Worm (Caenorhabditis elegans) whole organism, mixed stage, embryonic: Measurements from ENCODE around the gene chil-3.
A peak's percentile ranks its signal among the peaks of the same experiment; 100 is the strongest.

ENCODE experiments used
- M03D4.4 ChIP-seq: sonication (generic microtip); optimal IDR thresholded peaks from 2 replicates; lab custom pipeline; 2017; ENCODE audit warnings: mild to moderate bottlenecking, missing genetic modification characterization, missing compliant biosample characterization
- blmp-1 ChIP-seq: fragments of 150-350 bp; optimal IDR thresholded peaks from 2 replicates; lab custom pipeline; 2014; ENCODE audit warnings: missing biosample characterization, missing genetic modification characterization
- ceh-43 ChIP-seq: fragments of 200-800 bp; sonication (Bioruptor generic); optimal IDR thresholded peaks from 2 replicates; lab custom pipeline; 2018; ENCODE audit warnings: mild to moderate bottlenecking, missing genetic modification characterization, moderate library complexity, missing compliant biosample characterization
- ces-1 ChIP-seq: fragments of 150-350 bp; optimal IDR thresholded peaks from 2 replicates; lab custom pipeline; 2014; ENCODE audit warnings: missing biosample characterization, missing genetic modification reagents, missing genetic modification characterization
- elt-3 ChIP-seq: fragments of 150-350 bp; optimal IDR thresholded peaks from 2 replicates; lab custom pipeline; 2014; ENCODE audit warnings: missing biosample characterization, missing genetic modification characterization
- flh-1 ChIP-seq: fragments of 200-800 bp; sonication (Bioruptor generic); optimal IDR thresholded peaks from 2 replicates; lab custom pipeline; 2018; ENCODE audit warnings: mild to moderate bottlenecking, missing genetic modification characterization, moderate library complexity, missing compliant biosample characterization
- ham-2 ChIP-seq: fragments of 200-800 bp; sonication (Bioruptor generic); optimal IDR thresholded peaks from 2 replicates; lab custom pipeline; 2018; ENCODE audit warnings: mild to moderate bottlenecking, missing genetic modification characterization, missing compliant biosample characterization
- hlh-1 ChIP-seq: fragments of 150-350 bp; optimal IDR thresholded peaks from 2 replicates; lab custom pipeline; 2014; ENCODE audit warnings: missing biosample characterization, missing genetic modification reagents, missing genetic modification characterization
- mab-5 ChIP-seq: fragments of 150-350 bp; optimal IDR thresholded peaks from 2 replicates; lab custom pipeline; 2014; ENCODE audit warnings: missing biosample characterization, missing genetic modification characterization
- mep-1 ChIP-seq: fragments of 150-350 bp; optimal IDR thresholded peaks from 2 replicates; lab custom pipeline; 2017; ENCODE audit warnings: missing biosample characterization, missing genetic modification reagents, missing genetic modification characterization, inconsistent platforms
- nhr-2 ChIP-seq: fragments of 150-350 bp; optimal IDR thresholded peaks from 2 replicates; lab custom pipeline; 2014; ENCODE audit warnings: missing biosample characterization, missing genetic modification characterization
- nhr-28 ChIP-seq: fragments of 150-350 bp; optimal IDR thresholded peaks from 2 replicates; lab custom pipeline; 2014; ENCODE audit warnings: missing biosample characterization, missing genetic modification characterization
- nhr-76 ChIP-seq: sonication (generic microtip); optimal IDR thresholded peaks from 2 replicates; lab custom pipeline; 2017; ENCODE audit warnings: missing biosample characterization, missing genetic modification characterization
- pha-4 ChIP-seq: fragments of 150-350 bp; optimal IDR thresholded peaks from 2 replicates; lab custom pipeline; 2018; ENCODE audit warnings: missing biosample characterization, missing genetic modification reagents, missing genetic modification characterization
- snpc-4 ChIP-seq: fragments of 150-350 bp; optimal IDR thresholded peaks from 2 replicates; lab custom pipeline; 2014; ENCODE audit warnings: missing biosample characterization, missing genetic modification characterization
- unc-120 ChIP-seq: sonication (generic microtip); optimal IDR thresholded peaks from 2 replicates; lab custom pipeline; 2017; ENCODE audit warnings: missing genetic modification characterization, missing compliant biosample characterization; ENCODE audit not compliant: poor library complexity, severe bottlenecking
- unc-62 ChIP-seq: fragments of 150-350 bp; optimal IDR thresholded peaks from 2 replicates; lab custom pipeline; 2014; ENCODE audit warnings: missing biosample characterization, missing genetic modification reagents, missing genetic modification characterization
- zip-8 ChIP-seq: fragments of 150-350 bp; optimal IDR thresholded peaks from 2 replicates; lab custom pipeline; 2014; ENCODE audit warnings: missing biosample characterization, missing genetic modification characterization
- ztf-11 ChIP-seq: fragments of 150-350 bp; optimal IDR thresholded peaks from 2 replicates; lab custom pipeline; 2014; ENCODE audit warnings: missing biosample characterization, missing genetic modification characterization

The chil-3 gene

ce11 chrII:9829108-9829507 is 32.2 kb downstream of the chil-3 start, which contains the start of gene ZK938.1:
ZK938.1 (plus strand) TSS chrII:9829408.
- TF ChIP-seq ceh-43 (GFP tag; lab: Kevin White, UChicago) = no peak
- no peak for TF ChIP-seq M03D4.4 (tag; lab: Kevin White, UChicago)
- TF ChIP-seq snpc-4 (tag; lab: Kevin White, UChicago) = no peak
- TF ChIP-seq ham-2 (GFP tag; lab: Kevin White, UChicago) = no peak
- no peak for TF ChIP-seq unc-62 (GFP tag; lab: Kevin White, UChicago)
- TF ChIP-seq ces-1 (GFP tag; lab: Kevin White, UChicago) = no peak
- no peak for TF ChIP-seq nhr-28 (tag; lab: Kevin White, UChicago)
- no peak for TF ChIP-seq blmp-1
- no peak for TF ChIP-seq elt-3 (tag; lab: Kevin White, UChicago)
- no peak for TF ChIP-seq mep-1 (tag; lab: Kevin White, UChicago)
- TF ChIP-seq pha-4 = no peak

- TF ChIP-seq nhr-28 (tag; lab: Kevin White, UChicago) (no peak), nhr-2 (tag; lab: Kevin White, UChicago) (peak; percentile 77), flh-1 (no peak), zip-8 (tag; lab: Kevin White, UChicago) (peak; percentile 74)
- TF ChIP-seq, all 35 proteins: peak for 2
Observed at ce11 chrII:9828502-9828901, 32.8 kb downstream of the chil-3 start.

- no peak for TF ChIP-seq mab-5 (tag; lab: Kevin White, UChicago)
- peak; percentile 22 for TF ChIP-seq nhr-2 (tag; lab: Kevin White, UChicago)
Observed at ce11 chrII:9827852-9828251, 33.4 kb downstream of the chil-3 start, which contains the start of gene eyg-1. eyg-1 (minus strand) TSS chrII:9827952.

ce11 chrII:9826946-9827345 is 34.3 kb downstream of the chil-3 start:
- no peak for TF ChIP-seq unc-120 (tag; lab: Kevin White, UChicago)
- no peak for TF ChIP-seq nhr-76
- TF ChIP-seq hlh-1 = no peak
- no peak for TF ChIP-seq mab-5 (tag; lab: Kevin White, UChicago)
- no peak for TF ChIP-seq pha-4
- TF ChIP-seq snpc-4 (tag; lab: Kevin White, UChicago) = no peak
- TF ChIP-seq ztf-11 (tag; lab: Kevin White, UChicago) = no peak
- TF ChIP-seq blmp-1 = no peak
- no peak for TF ChIP-seq nhr-2 (tag; lab: Kevin White, UChicago)
- TF ChIP-seq M03D4.4 (tag; lab: Kevin White, UChicago) = no peak
